Worm (Caenorhabditis elegans) whole organism, L1 larva: Measurements from ENCODE around the gene B0432.14.
A peak's percentile ranks its signal among the peaks of the same experiment; 100 is the strongest.

Source experiments
- C16A3.4 ChIP-seq: fragments of 150-350 bp; optimal IDR thresholded peaks from 2 replicates; lab custom pipeline; 2014; ENCODE audit warnings: missing biosample characterization, missing genetic modification characterization
- F16B12.6 ChIP-seq: fragments of 150-350 bp; optimal IDR thresholded peaks from 2 replicates; lab custom pipeline; 2014; ENCODE audit warnings: missing biosample characterization, missing genetic modification characterization
- Y116A8C.19 ChIP-seq: sonication (generic microtip); optimal IDR thresholded peaks from 2 replicates; lab custom pipeline; 2016; ENCODE audit warnings: missing compliant biosample characterization, missing genetic modification characterization, borderline replicate concordance
- aha-1 ChIP-seq: fragments of 150-350 bp; optimal IDR thresholded peaks from 2 replicates; lab custom pipeline; 2014; ENCODE audit warnings: missing biosample characterization, missing genetic modification characterization
- ama-1 ChIP-seq: fragments of 150-350 bp; optimal IDR thresholded peaks from 2 replicates; lab custom pipeline; 2014
- blmp-1 ChIP-seq: fragments of 150-350 bp; optimal IDR thresholded peaks from 2 replicates; lab custom pipeline; 2014; ENCODE audit warnings: missing biosample characterization, missing genetic modification characterization
- ceh-8 ChIP-seq: fragments of 200-800 bp; sonication (Bioruptor generic); optimal IDR thresholded peaks from 2 replicates; lab custom pipeline; 2018; ENCODE audit warnings: mild to moderate bottlenecking, missing genetic modification characterization, moderate library complexity, missing compliant biosample characterization
- ceh-82 ChIP-seq, 3 experiments: fragments of 150-350 bp in 1 of 3; sonication (generic microtip) in 2 of 3; optimal IDR thresholded peaks; 2 replicates each; lab custom pipeline; 2014 to 2017; ENCODE audit warnings: missing biosample characterization in 3 of 3, missing genetic modification characterization in 3 of 3
- ceh-90 ChIP-seq: sonication (generic microtip); optimal IDR thresholded peaks from 2 replicates; lab custom pipeline; 2016; ENCODE audit warnings: missing genetic modification characterization, missing compliant biosample characterization
- ces-1 ChIP-seq: fragments of 150-350 bp; optimal IDR thresholded peaks from 2 replicates; lab custom pipeline; 2014; ENCODE audit warnings: missing biosample characterization, missing genetic modification reagents, missing genetic modification characterization
- dpl-1 ChIP-seq, 3 experiments: fragments of 150-350 bp in 2 of 3; sonication (generic microtip) in 1 of 3; optimal IDR thresholded peaks; 2 replicates each; lab custom pipeline; 2014 to 2017; ENCODE audit warnings: missing biosample characterization in 3 of 3, missing genetic modification characterization in 3 of 3, missing genetic modification reagents in 3 of 3
- dsc-1 ChIP-seq: sonication (generic microtip); optimal IDR thresholded peaks from 2 replicates; lab custom pipeline; 2016; ENCODE audit warnings: mild to moderate bottlenecking, missing genetic modification characterization, missing compliant biosample characterization
- efl-1 ChIP-seq, 4 experiments: fragments of 150-350 bp; optimal IDR thresholded peaks in 3 of 4; peaks in 1 of 4; 1 replicate in 1 of 4; 2 replicates in 3 of 4; lab custom pipeline; 2014; ENCODE audit warnings: missing biosample characterization in 2 of 4, missing genetic modification characterization in 2 of 4, missing genetic modification reagents in 2 of 4
- efl-3 ChIP-seq: fragments of 200-800 bp; sonication (Bioruptor generic); optimal IDR thresholded peaks from 2 replicates; lab custom pipeline; 2018; ENCODE audit warnings: mild to moderate bottlenecking, missing genetic modification characterization, missing compliant biosample characterization
- elt-2 ChIP-seq: sonication (generic microtip); optimal IDR thresholded peaks from 2 replicates; lab custom pipeline; 2016; ENCODE audit warnings: missing genetic modification characterization, mild to moderate bottlenecking, inconsistent platforms, missing compliant biosample characterization, missing genetic modification reagents
- fkh-8 ChIP-seq: sonication (generic microtip); optimal IDR thresholded peaks from 2 replicates; lab custom pipeline; 2016; ENCODE audit warnings: mild to moderate bottlenecking, missing genetic modification characterization, missing compliant biosample characterization
- hlh-17 ChIP-seq: fragments of 200-800 bp; sonication (Bioruptor generic); optimal IDR thresholded peaks from 2 replicates; lab custom pipeline; 2018; ENCODE audit warnings: missing genetic modification characterization, mild to moderate bottlenecking, missing compliant biosample characterization, moderate library complexity, borderline replicate concordance
- hlh-4 ChIP-seq: sonication (generic microtip); optimal IDR thresholded peaks from 2 replicates; lab custom pipeline; 2016; ENCODE audit warnings: mild to moderate bottlenecking, missing genetic modification characterization, missing compliant biosample characterization
- lin-13 ChIP-seq: fragments of 150-350 bp; optimal IDR thresholded peaks from 2 replicates; lab custom pipeline; 2014; ENCODE audit warnings: missing biosample characterization, missing genetic modification reagents, missing genetic modification characterization
- lin-14 ChIP-seq: fragments of 200-800 bp; sonication (Bioruptor generic); optimal IDR thresholded peaks from 2 replicates; lab custom pipeline; 2018; ENCODE audit warnings: mild to moderate bottlenecking, missing genetic modification characterization, moderate library complexity, missing compliant biosample characterization
- lin-35 ChIP-seq, 2 experiments: fragments of 150-350 bp; optimal IDR thresholded peaks; 2 replicates each; lab custom pipeline; 2014; ENCODE audit warnings: missing biosample characterization in 2 of 2, missing genetic modification characterization in 2 of 2, missing genetic modification reagents in 2 of 2
- lin-39 ChIP-seq: fragments of 150-350 bp; optimal IDR thresholded peaks from 2 replicates; lab custom pipeline; 2014; ENCODE audit warnings: missing biosample characterization, missing genetic modification reagents, missing genetic modification characterization
- lir-3 ChIP-seq: sonication (generic microtip); optimal IDR thresholded peaks from 2 replicates; lab custom pipeline; 2016; ENCODE audit warnings: mild to moderate bottlenecking, missing genetic modification characterization, moderate library complexity, missing compliant biosample characterization; ENCODE audit not compliant: poor library complexity
- lsy-2 ChIP-seq, 2 experiments: fragments of 150-350 bp; optimal IDR thresholded peaks; 2 replicates each; lab custom pipeline; 2014; ENCODE audit warnings: missing biosample characterization in 2 of 2, missing genetic modification characterization in 2 of 2
- mab-9 ChIP-seq: fragments of 200-800 bp; sonication (Bioruptor generic); IDR thresholded peaks from 2 replicates; pipeline ENCODE4 v1.3.6; 2022; ENCODE audit warnings: missing genetic modification reagents, missing genetic modification characterization, missing compliant biosample characterization
- mef-2 ChIP-seq: fragments of 150-350 bp; optimal IDR thresholded peaks from 2 replicates; lab custom pipeline; 2014; ENCODE audit warnings: missing biosample characterization, missing genetic modification characterization
- mep-1 ChIP-seq: fragments of 150-350 bp; optimal IDR thresholded peaks from 2 replicates; lab custom pipeline; 2014; ENCODE audit warnings: missing biosample characterization, missing genetic modification characterization
- nhr-11 ChIP-seq: fragments of 150-350 bp; optimal IDR thresholded peaks from 2 replicates; lab custom pipeline; 2014; ENCODE audit warnings: missing biosample characterization, missing genetic modification characterization
- nhr-12 ChIP-seq: sonication (generic microtip); optimal IDR thresholded peaks from 2 replicates; lab custom pipeline; 2017; ENCODE audit warnings: missing biosample characterization, missing genetic modification characterization
- nhr-19 ChIP-seq: fragments of 200-800 bp; sonication (Bioruptor generic); conservative IDR thresholded peaks from 2 replicates; pipeline ENCODE4 v1.3.6; 2022; ENCODE audit warnings: missing genetic modification characterization, missing compliant biosample characterization
- nhr-20 ChIP-seq: sonication (generic microtip); optimal IDR thresholded peaks from 2 replicates; lab custom pipeline; 2016; ENCODE audit warnings: mild to moderate bottlenecking, missing genetic modification characterization, missing compliant biosample characterization
- nhr-237 ChIP-seq: fragments of 150-350 bp; optimal IDR thresholded peaks from 2 replicates; lab custom pipeline; 2014; ENCODE audit warnings: missing biosample characterization, missing genetic modification characterization
- nhr-28 ChIP-seq: fragments of 150-350 bp; optimal IDR thresholded peaks from 2 replicates; lab custom pipeline; 2014; ENCODE audit warnings: missing biosample characterization, missing genetic modification characterization
- nhr-71 ChIP-seq: sonication (generic microtip); optimal IDR thresholded peaks from 2 replicates; lab custom pipeline; 2016; ENCODE audit warnings: mild to moderate bottlenecking, missing genetic modification characterization, moderate library complexity, missing compliant biosample characterization
- nhr-76 ChIP-seq: sonication (generic microtip); optimal IDR thresholded peaks from 2 replicates; lab custom pipeline; 2017; ENCODE audit warnings: missing biosample characterization, missing genetic modification characterization
- nhr-77 ChIP-seq: fragments of 150-350 bp; optimal IDR thresholded peaks from 2 replicates; lab custom pipeline; 2014; ENCODE audit warnings: missing biosample characterization, missing genetic modification characterization
- nhr-85 ChIP-seq: sonication (generic microtip); peaks from one replicate; lab custom pipeline; 2016; ENCODE audit warnings: missing genetic modification characterization, inconsistent platforms, missing compliant biosample characterization
- pag-3 ChIP-seq: sonication (generic microtip); optimal IDR thresholded peaks from 2 replicates; lab custom pipeline; 2017; ENCODE audit warnings: missing genetic modification characterization, mild to moderate bottlenecking, missing compliant biosample characterization, antibody characterized with exemption, borderline replicate concordance; ENCODE audit not compliant: insufficient read depth
- pax-3 ChIP-seq: fragments of 200-800 bp; sonication (Bioruptor generic); optimal IDR thresholded peaks from 2 replicates; lab custom pipeline; 2018; ENCODE audit warnings: mild to moderate bottlenecking, missing genetic modification characterization, moderate library complexity, missing compliant biosample characterization
- pqm-1 ChIP-seq: sonication (generic microtip); optimal IDR thresholded peaks from 3 replicates; lab custom pipeline; 2017; ENCODE audit warnings: missing biosample characterization, missing genetic modification characterization
- rnt-1 ChIP-seq: sonication (generic microtip); optimal IDR thresholded peaks from 2 replicates; lab custom pipeline; 2016; ENCODE audit warnings: mild to moderate bottlenecking, missing genetic modification characterization, moderate library complexity, missing compliant biosample characterization
- skn-1 ChIP-seq: fragments of 150-350 bp; optimal IDR thresholded peaks from 2 replicates; lab custom pipeline; 2014; ENCODE audit warnings: missing biosample characterization, missing genetic modification characterization
- snu-23 ChIP-seq: sonication (generic microtip); optimal IDR thresholded peaks from 2 replicates; lab custom pipeline; 2016; ENCODE audit warnings: missing genetic modification characterization, missing compliant biosample characterization
- sup-37 ChIP-seq: fragments of 200-800 bp; sonication (Bioruptor generic); optimal IDR thresholded peaks from 2 replicates; lab custom pipeline; 2018; ENCODE audit warnings: mild to moderate bottlenecking, missing genetic modification characterization, missing compliant biosample characterization
- unc-30 ChIP-seq: sonication (generic microtip); optimal IDR thresholded peaks from 2 replicates; lab custom pipeline; 2017; ENCODE audit warnings: missing biosample characterization, missing genetic modification characterization
- unc-62 ChIP-seq: fragments of 150-350 bp; optimal IDR thresholded peaks from 2 replicates; lab custom pipeline; 2014; ENCODE audit warnings: missing biosample characterization, missing genetic modification reagents, missing genetic modification characterization
- unc-98 ChIP-seq: fragments of 200-800 bp; sonication (Bioruptor generic); IDR thresholded peaks from 2 replicates; pipeline ENCODE4 v1.3.6; 2022; ENCODE audit warnings: missing genetic modification characterization, missing compliant biosample characterization
- vab-15 ChIP-seq: sonication (generic microtip); optimal IDR thresholded peaks from 2 replicates; lab custom pipeline; 2017; ENCODE audit warnings: missing genotype, mild to moderate bottlenecking, missing genetic modification characterization, missing compliant biosample characterization
- xbp-1 ChIP-seq: sonication (generic microtip); optimal IDR thresholded peaks from 2 replicates; lab custom pipeline; 2016; ENCODE audit warnings: missing genetic modification characterization, missing compliant biosample characterization
- zag-1 ChIP-seq: fragments of 150-350 bp; optimal IDR thresholded peaks from 2 replicates; lab custom pipeline; 2014; ENCODE audit warnings: missing biosample characterization, missing genetic modification characterization
- ztf-11 ChIP-seq, 2 experiments: sonication (generic microtip); optimal IDR thresholded peaks; 2 replicates each; lab custom pipeline; 2016 to 2017; ENCODE audit warnings: missing genetic modification characterization in 2 of 2, missing biosample characterization in 1 of 2, missing compliant biosample characterization in 1 of 2
- ztf-4 ChIP-seq: fragments of 150-350 bp; optimal IDR thresholded peaks from 2 replicates; lab custom pipeline; 2014; ENCODE audit warnings: missing biosample characterization, missing genetic modification characterization

Gene B0432.14

DNA sequence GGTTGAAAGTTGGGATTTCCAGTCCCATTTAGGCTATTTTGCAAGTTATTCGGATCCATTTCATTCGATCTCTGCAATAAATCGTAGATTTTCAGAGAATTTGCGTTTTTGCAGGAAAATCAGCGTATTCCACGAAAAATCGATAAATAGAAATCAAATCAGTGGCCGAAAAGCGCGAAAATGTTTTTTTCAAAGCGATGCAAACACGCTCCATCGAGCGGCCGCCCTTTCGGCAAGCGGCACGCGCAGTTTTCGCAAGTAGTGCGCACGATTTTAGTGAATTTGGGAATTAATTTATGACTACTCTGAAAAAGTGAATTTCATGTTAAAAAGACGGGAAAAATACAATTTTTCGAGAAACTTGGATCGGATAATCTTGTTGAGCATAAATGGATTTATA, 9.0 kb upstream of the B0432.14 start (continued):
- TF ChIP-seq ceh-82 (tag; optimal IDR thresholded peaks at IDR 0.05; lab: Kevin White, UChicago) (peak; percentile 95 to 98 (median 96)), F16B12.6 (tag; lab: Kevin White, UChicago) (peak; percentile 74), ztf-4 (tag; lab: Kevin White, UChicago) (peak; percentile 95), skn-1 (peak; percentile 93), lin-39 (tag; lab: Kevin White, UChicago) (peak; percentile 93), sup-37 (GFP tag; lab: Kevin White, UChicago) (peak; percentile 86), xbp-1 (tag; lab: Kevin White, UChicago) (peak; percentile 96), vab-15 (tag; lab: Kevin White, UChicago) (peak; percentile 93), nhr-237 (tag; lab: Kevin White, UChicago) (peak; percentile 86), pag-3 (tag; lab: Kevin White, UChicago) (no peak), dsc-1 (tag; lab: Kevin White, UChicago) (peak; percentile 96), unc-30 (tag; lab: Kevin White, UChicago) (no peak), unc-98 (GFP tag; lab: Robert Waterston, UW) (peak; percentile 65; the same call in 1 of the 2 replicates), nhr-28 (tag; lab: Kevin White, UChicago) (no peak), efl-3 (GFP tag; lab: Kevin White, UChicago) (peak; percentile 79), nhr-85 (peak; percentile 97), pax-3 (tag; lab: Kevin White, UChicago) (peak; percentile 91), lir-3 (tag; lab: Kevin White, UChicago) (peak; percentile 91), nhr-11 (tag; lab: Kevin White, UChicago) (peak; percentile 85), nhr-71 (peak; percentile 98), unc-62 (GFP tag; lab: Kevin White, UChicago) (no peak), nhr-12 (tag; lab: Kevin White, UChicago) (no peak), ceh-90 (tag; lab: Kevin White, UChicago) (peak; percentile 74), dpl-1 (GFP tag; optimal IDR thresholded peaks at IDR 0.05; lab: Kevin White, UChicago) (peak; percentile 88 to 91 (median 91)), mef-2 (tag; lab: Kevin White, UChicago) (peak; percentile 75), lin-14 (GFP tag; lab: Kevin White, UChicago) (peak; percentile 96), nhr-19 (GFP tag; lab: Robert Waterston, UW) (peak; percentile 96), ces-1 (peak; percentile 93), rnt-1 (peak; percentile 98), nhr-20 (tag; lab: Kevin White, UChicago) (peak; percentile 97), pqm-1 (tag; lab: Kevin White, UChicago) (peak; percentile 94), aha-1 (peak; percentile 50), ceh-8 (peak; percentile 94), snu-23 (peak; percentile 99), fkh-8 (peak; percentile 95), Y116A8C.19 (tag; lab: Kevin White, UChicago) (no peak), ztf-11 (tag; optimal IDR thresholded peaks at IDR 0.05; lab: Kevin White, UChicago) (peak; percentile 48 to 93), mep-1 (tag; lab: Kevin White, UChicago) (peak; percentile 97), efl-1 (optimal IDR thresholded peaks at IDR 0.05; lab: Kevin White, UChicago) (peak; percentile 95 to 97), efl-1 (GFP tag; optimal IDR thresholded peaks at IDR 0.05 in 1 of 2; lab: Kevin White, UChicago) (peak; percentile 88 to 99), lin-35 (GFP tag; optimal IDR thresholded peaks at IDR 0.05; lab: Kevin White, UChicago) (peak; percentile 90 to 94), hlh-4 (tag; lab: Kevin White, UChicago) (no peak), nhr-76 (tag; lab: Kevin White, UChicago) (peak; percentile 58), nhr-77 (peak; percentile 93), blmp-1 (tag; lab: Kevin White, UChicago) (peak; percentile 75), lin-13 (GFP tag; lab: Kevin White, UChicago) (peak; percentile 98), C16A3.4 (tag; lab: Kevin White, UChicago) (peak; percentile 99), hlh-17 (GFP tag; lab: Kevin White, UChicago) (no peak), ama-1 (lab: Kevin White, UChicago) (no peak), mab-9 (GFP tag; lab: Robert Waterston, UW) (peak; percentile 90), lsy-2 (tag; optimal IDR thresholded peaks at IDR 0.05; lab: Kevin White, UChicago) (peak; percentile 95 to 96), zag-1 (tag; lab: Kevin White, UChicago) (peak; percentile 62), elt-2 (tag; lab: Kevin White, UChicago) (peak; percentile 79)
